Fruit fly (Drosophila melanogaster) whole organism: ENCODE results near the gene endos.

Source experiments
- psq ChIP-seq: fragments of >200 bp; optimal IDR thresholded peaks from 2 replicates; lab custom pipeline; 2017
- usp ChIP-seq: fragments of >200 bp; optimal IDR thresholded peaks from 2 replicates; lab custom pipeline; 2017; ENCODE audit warnings: missing biosample characterization, missing genetic modification characterization, mixed read lengths

dm6 chr3L:14078227-14078626 lies 46.7 kb upstream of the endos start:
- TF ChIP-seq psq (no peak), usp (GFP tag; lab: Kevin White, UChicago) (no peak)
